Fruit fly (Drosophila melanogaster) whole organism: Measurements from ENCODE around the gene CG13050.

ENCODE experiments used
- CG8478 ChIP-seq: fragments of >200 bp; optimal IDR thresholded peaks from 2 replicates; lab custom pipeline; 2018; ENCODE audit warnings: inconsistent platforms
- Dll ChIP-seq: fragments of >200 bp; optimal IDR thresholded peaks from 2 replicates; lab custom pipeline; 2017
- pan ChIP-seq: fragments of >200 bp; optimal IDR thresholded peaks from 2 replicates; lab custom pipeline; 2017
- psq ChIP-seq: fragments of >200 bp; optimal IDR thresholded peaks from 2 replicates; lab custom pipeline; 2017
- usp ChIP-seq: fragments of >200 bp; optimal IDR thresholded peaks from 2 replicates; lab custom pipeline; 2017; ENCODE audit warnings: missing biosample characterization, missing genetic modification characterization, mixed read lengths

dm6 chr3L:16270802-16271332 lies 8.2 kb downstream of the CG13050 start, which contains the start of the genes CG34248 and CG13067:
- TF ChIP-seq CG8478 (lab: Kevin White, UChicago) (no peak), psq (lab: Kevin White, UChicago) (no peak), usp (no peak), Dll (no peak), pan (lab: Kevin White, UChicago) (no peak)
